Fruit fly (Drosophila melanogaster): ENCODE data around the gene ine.
A peak's percentile ranks its signal among the peaks of the same experiment; 100 is the strongest.

Gene ine

dm6 chr2L:4440881-4441737 is 35.7 kb downstream of the ine start, which contains the start of gene CG15431 (continued):
- TF ChIP-seq gem (tag; optimal IDR thresholded peaks at IDR 0.05), result peak; percentile 69
- peak; percentile 1 for TF ChIP-seq Nf-YC (tag; optimal IDR thresholded peaks at IDR 0.05)
- TF ChIP-seq CG9215 (GFP tag; IDR thresholded peaks at IDR 0.05), result peak; percentile 56
- peak; percentile 81 for TF ChIP-seq abd-A (tag; optimal IDR thresholded peaks at IDR 0.05)
- TF ChIP-seq CG12744 (GFP tag; optimal IDR thresholded peaks at IDR 0.05), result peak; percentile 25
- TF ChIP-seq Dip2 (GFP tag; IDR thresholded peaks at IDR 0.05), result no peak
- no peak for TF ChIP-seq CG4360 (GFP tag; IDR thresholded peaks at IDR 0.05)
- no peak for TF ChIP-seq en (GFP tag; optimal IDR thresholded peaks at IDR 0.05)
- no peak for TF ChIP-seq CG4282 (GFP tag; optimal IDR thresholded peaks at IDR 0.05)
- peak; percentile 17 for TF ChIP-seq run (tag; optimal IDR thresholded peaks at IDR 0.05)
- TF ChIP-seq Fer1 (GFP tag; optimal IDR thresholded peaks at IDR 0.05), result peak; percentile 67
- TF ChIP-seq p53 (GFP tag; optimal IDR thresholded peaks at IDR 0.05), result no peak
- no peak for TF ChIP-seq sim (GFP tag; IDR thresholded peaks at IDR 0.05)
- TF ChIP-seq CG9932 (GFP tag; IDR thresholded peaks at IDR 0.05), result peak; percentile 61
- TF ChIP-seq CTCF (GFP tag; optimal IDR thresholded peaks at IDR 0.05), result no peak
- no peak for TF ChIP-seq nerfin-1 (tag; optimal IDR thresholded peaks at IDR 0.05)
- TF ChIP-seq CG4404 (GFP tag; IDR thresholded peaks at IDR 0.05), result peak; percentile 25; the same call in 1 of the 2 replicates
- TF ChIP-seq scrt (GFP tag; optimal IDR thresholded peaks at IDR 0.05), result peak; percentile 55
- no peak for TF ChIP-seq zen (tag; optimal IDR thresholded peaks at IDR 0.05)

DNA sequence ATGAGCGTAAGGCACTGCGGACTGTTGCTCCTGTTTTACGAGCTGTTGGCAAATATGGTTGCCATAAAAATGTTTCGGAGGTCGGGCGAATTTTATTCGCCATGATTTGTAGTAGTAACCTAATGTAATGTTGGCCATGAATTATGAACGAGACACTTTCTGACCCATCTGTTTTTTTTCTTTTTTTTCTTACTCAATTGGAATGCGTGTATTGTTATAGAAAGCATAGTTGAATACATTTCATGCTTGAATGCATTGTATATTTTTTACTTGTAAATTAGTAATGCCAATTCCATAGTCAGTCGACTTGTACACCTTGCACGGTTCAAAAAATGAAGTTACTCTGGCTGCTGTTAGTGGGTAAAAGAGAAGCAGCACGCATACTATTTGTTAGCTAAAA is 39.3 kb downstream of the ine start, which contains the start of gene CG43056:
TSS of gene CG43056 (plus strand) at position 301 of the 400 bp plus-strand sequence.
- TF ChIP-seq scrt (GFP tag; optimal IDR thresholded peaks at IDR 0.05) (peak; percentile 13), Doc3 (GFP tag; IDR thresholded peaks at IDR 0.05; ENCODE audit: partially characterized antibody) (no peak)

dm6 chr2L:4433608-4434007 is 43.2 kb downstream of the ine start, which contains the start of the genes CG34177 and CG34178:
Gene CG34177 (plus strand): TSS chr2L:4433908.
Gene CG34178 (plus strand): TSS chr2L:4433908.
- TF ChIP-seq sc (optimal IDR thresholded peaks at IDR 0.05) (no peak), sc (GFP tag; optimal IDR thresholded peaks at IDR 0.05) (no peak), abd-A (tag; optimal IDR thresholded peaks at IDR 0.05) (no peak), HHEX (GFP tag; optimal IDR thresholded peaks at IDR 0.05) (no peak), CG12236 (GFP tag; optimal IDR thresholded peaks at IDR 0.05) (no peak), Nf-YB (GFP tag; optimal IDR thresholded peaks at IDR 0.05) (no peak), tx (GFP tag; optimal IDR thresholded peaks at IDR 0.05) (no peak), Dad (GFP tag; optimal IDR thresholded peaks at IDR 0.05) (no peak), ash1 (GFP tag; optimal IDR thresholded peaks at IDR 0.05) (no peak), CG12391 (tag; optimal IDR thresholded peaks at IDR 0.05) (no peak), Hey (tag; optimal IDR thresholded peaks at IDR 0.05) (no peak), CG2116 (GFP tag; optimal IDR thresholded peaks at IDR 0.05) (no peak), tup (GFP tag; optimal IDR thresholded peaks at IDR 0.05) (no peak), repo (GFP tag; optimal IDR thresholded peaks at IDR 0.05) (no peak), Dfd (GFP tag; optimal IDR thresholded peaks at IDR 0.05) (no peak), Meics (GFP tag; optimal IDR thresholded peaks at IDR 0.05) (no peak)

DNA sequence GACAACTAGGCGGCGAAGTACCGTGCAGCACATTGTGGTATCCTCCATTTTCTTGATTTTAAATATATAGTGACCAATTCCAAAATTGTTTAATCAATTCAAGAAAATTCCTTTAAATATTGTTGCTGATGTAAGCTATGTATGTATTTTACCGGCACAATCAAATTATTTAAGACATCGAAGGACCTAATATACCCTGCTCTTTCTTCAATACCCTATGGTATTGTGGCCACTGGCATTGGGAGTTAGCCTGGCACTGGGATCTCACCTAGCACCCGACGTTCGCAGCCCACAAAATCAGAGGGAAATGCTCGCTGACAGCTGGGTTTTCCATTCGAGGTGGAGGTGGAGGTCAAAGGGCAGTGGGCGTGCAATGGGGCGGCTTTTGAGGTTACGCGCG is 54.7 kb downstream of the ine start:
- TF ChIP-seq btn (GFP tag; optimal IDR thresholded peaks at IDR 0.05) (no peak), Lpt (GFP tag; optimal IDR thresholded peaks at IDR 0.05) (no peak), zfh2 (GFP tag; optimal IDR thresholded peaks at IDR 0.05) (no peak), CG33213 (GFP tag; optimal IDR thresholded peaks at IDR 0.05) (no peak), CG17568 (GFP tag; optimal IDR thresholded peaks at IDR 0.05) (no peak), CG13424 (tag; optimal IDR thresholded peaks at IDR 0.05) (no peak), Sry-β (GFP tag; optimal IDR thresholded peaks at IDR 0.05) (no peak), CG18764 (GFP tag; optimal IDR thresholded peaks at IDR 0.05) (no peak), Oaz (GFP tag; IDR thresholded peaks at IDR 0.05) (no peak), CG18476 (GFP tag; optimal IDR thresholded peaks at IDR 0.05) (no peak), Ptx1 (GFP tag; IDR thresholded peaks at IDR 0.05) (peak; percentile 33; the same call in 1 of the 2 replicates), CG18619 (GFP tag; optimal IDR thresholded peaks at IDR 0.05) (no peak), D19B (GFP tag; optimal IDR thresholded peaks at IDR 0.05) (peak; percentile 66)
